Worm (Caenorhabditis elegans) whole organism, early embryonic: ENCODE measurements around the gene F31F7.2.

Experiments used
- B0310.2 ChIP-seq: sonication (generic microtip); optimal IDR thresholded peaks from 2 replicates; lab custom pipeline; 2016; ENCODE audit warnings: mild to moderate bottlenecking, missing genetic modification characterization, missing compliant biosample characterization
- F13C5.2 ChIP-seq: sonication (generic microtip); optimal IDR thresholded peaks from 2 replicates; lab custom pipeline; 2017; ENCODE audit warnings: mild to moderate bottlenecking, missing genetic modification characterization, inconsistent platforms, missing compliant biosample characterization
- aly-1 ChIP-seq: sonication (generic microtip); optimal IDR thresholded peaks from 2 replicates; lab custom pipeline; 2016; ENCODE audit warnings: missing genetic modification characterization, missing compliant biosample characterization
- ama-1 ChIP-seq: fragments of 150-350 bp; optimal IDR thresholded peaks from 2 replicates; lab custom pipeline; 2014
- ceh-13 ChIP-seq: fragments of 200-800 bp; sonication (Bioruptor generic); optimal IDR thresholded peaks from 2 replicates; lab custom pipeline; 2018; ENCODE audit warnings: mild to moderate bottlenecking, missing genetic modification characterization, missing compliant biosample characterization
- ceh-36 ChIP-seq: sonication (generic microtip); optimal IDR thresholded peaks from 2 replicates; lab custom pipeline; 2016; ENCODE audit warnings: missing genetic modification characterization, inconsistent platforms, missing compliant biosample characterization
- ets-7 ChIP-seq: sonication (generic microtip); optimal IDR thresholded peaks from 2 replicates; lab custom pipeline; 2016; ENCODE audit warnings: missing genotype, missing genetic modification characterization, missing compliant biosample characterization
- flt-1 ChIP-seq: fragments of 200-800 bp; sonication (Bioruptor generic); IDR thresholded peaks from 2 replicates; pipeline ENCODE4 v1.3.6; 2022; ENCODE audit warnings: missing genetic modification characterization, missing compliant biosample characterization
- hmbx-1 ChIP-seq: sonication (generic microtip); optimal IDR thresholded peaks from 2 replicates; lab custom pipeline; 2016; ENCODE audit warnings: mild to moderate bottlenecking, missing genetic modification characterization, missing compliant biosample characterization
- hmg-4 ChIP-seq: fragments of 200-800 bp; sonication (Bioruptor generic); optimal IDR thresholded peaks from 2 replicates; lab custom pipeline; 2018; ENCODE audit warnings: mild to moderate bottlenecking, missing genetic modification characterization, missing compliant biosample characterization
- hnd-1 ChIP-seq: sonication (generic microtip); optimal IDR thresholded peaks from 2 replicates; lab custom pipeline; 2016; ENCODE audit warnings: missing genetic modification characterization, missing compliant biosample characterization
- pes-1 ChIP-seq: fragments of 200-800 bp; sonication (Bioruptor generic); IDR thresholded peaks from 2 replicates; pipeline ENCODE4 v1.3.6; 2022; ENCODE audit warnings: missing genetic modification reagents, missing genetic modification characterization, missing compliant biosample characterization
- scrt-1 ChIP-seq: fragments of 200-800 bp; sonication (Bioruptor generic); IDR thresholded peaks from 2 replicates; pipeline ENCODE4 v1.3.6; 2022; ENCODE audit warnings: missing genetic modification characterization, missing compliant biosample characterization
- sea-1 ChIP-seq: fragments of 200-800 bp; sonication (Bioruptor generic); conservative IDR thresholded peaks from 2 replicates; pipeline ENCODE4 v1.3.6; 2022; ENCODE audit warnings: missing genetic modification characterization, missing compliant biosample characterization
- tbx-11 ChIP-seq: fragments of 200-800 bp; sonication (Bioruptor generic); IDR thresholded peaks from 2 replicates; pipeline ENCODE4 v1.3.6; 2022; ENCODE audit warnings: missing genetic modification characterization, missing compliant biosample characterization
- tbx-37 ChIP-seq: fragments of 200-800 bp; sonication (Bioruptor generic); conservative IDR thresholded peaks from 2 replicates; pipeline ENCODE4 v1.3.6; 2022; ENCODE audit warnings: missing genetic modification reagents, missing genetic modification characterization, missing compliant biosample characterization
- tra-4 ChIP-seq: sonication (generic microtip); optimal IDR thresholded peaks from 2 replicates; lab custom pipeline; 2017; ENCODE audit warnings: missing genetic modification characterization, missing compliant biosample characterization

Gene F31F7.2

DNA sequence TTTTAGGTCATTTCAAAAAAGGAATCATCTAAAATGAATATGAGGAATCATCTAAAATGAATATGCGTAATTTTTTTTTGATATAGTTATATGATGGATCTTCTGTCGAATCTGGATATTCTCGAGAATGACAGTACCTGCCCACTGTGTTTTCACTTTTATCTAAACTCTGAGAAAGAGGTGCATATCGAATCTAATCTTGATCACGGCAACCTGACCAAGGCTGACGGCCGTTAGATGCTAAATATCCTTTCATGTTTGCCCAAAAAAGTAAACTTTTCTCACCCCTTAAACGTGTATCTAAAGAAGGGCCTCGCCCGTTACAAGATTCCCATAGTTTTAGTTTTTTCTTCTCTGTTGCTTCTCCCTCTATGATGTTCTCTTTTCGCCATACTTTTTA is 31.8 kb downstream of the F31F7.2 start:
- TF ChIP-seq ama-1 (lab: Kevin White, UChicago) (no peak), flt-1 (GFP tag; lab: Robert Waterston, UW) (no peak)

ce11 chrV:6303471-6303870 is 32.8 kb downstream of the F31F7.2 start, which contains the start of gene sago-1:
TSS of gene sago-1 (plus strand) at chrV:6303771.
- TF ChIP-seq ets-7 (tag; lab: Kevin White, UChicago) (no peak), F13C5.2 (tag; lab: Kevin White, UChicago) (no peak), pes-1 (GFP tag; lab: Robert Waterston, UW) (no peak), hmbx-1 (no peak), ceh-36 (tag; lab: Kevin White, UChicago) (no peak), tra-4 (tag; lab: Kevin White, UChicago) (no peak), hnd-1 (tag; lab: Kevin White, UChicago) (no peak), hmg-4 (no peak), aly-1 (tag; lab: Kevin White, UChicago) (no peak)

DNA sequence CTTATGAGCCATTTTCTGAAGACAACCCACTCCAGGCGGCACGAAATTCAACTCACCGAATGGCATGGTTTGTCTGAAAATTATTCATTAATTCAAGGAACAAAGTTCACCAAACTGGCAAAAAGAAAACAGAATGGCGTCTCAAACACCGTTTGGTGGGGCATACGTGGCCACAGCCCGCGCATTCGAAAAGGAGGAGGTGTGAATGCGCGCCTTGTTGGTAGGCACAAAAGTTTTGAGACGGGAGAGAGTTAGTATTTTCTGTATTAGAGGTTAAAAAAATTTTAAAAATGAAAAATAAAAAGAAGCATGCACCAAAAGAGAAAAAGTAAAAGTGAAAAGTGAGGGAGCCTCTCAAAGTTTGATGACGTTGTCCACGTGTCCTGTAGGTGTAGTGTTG is 41.3 kb downstream of the F31F7.2 start:
- TF ChIP-seq hmbx-1 (no peak), tbx-37 (GFP tag; lab: Robert Waterston, UW) (no peak), tra-4 (tag; lab: Kevin White, UChicago) (no peak), sea-1 (no peak), scrt-1 (GFP tag; lab: Robert Waterston, UW) (no peak), ceh-13 (no peak), pes-1 (GFP tag; lab: Robert Waterston, UW) (no peak), F13C5.2 (tag; lab: Kevin White, UChicago) (no peak), flt-1 (GFP tag; lab: Robert Waterston, UW) (no peak), ceh-36 (tag; lab: Kevin White, UChicago) (no peak), aly-1 (tag; lab: Kevin White, UChicago) (no peak), tbx-11 (GFP tag; lab: Robert Waterston, UW) (no peak), hmg-4 (no peak), ama-1 (lab: Kevin White, UChicago) (no peak), hnd-1 (tag; lab: Kevin White, UChicago) (no peak), B0310.2 (tag; lab: Kevin White, UChicago) (no peak)

DNA sequence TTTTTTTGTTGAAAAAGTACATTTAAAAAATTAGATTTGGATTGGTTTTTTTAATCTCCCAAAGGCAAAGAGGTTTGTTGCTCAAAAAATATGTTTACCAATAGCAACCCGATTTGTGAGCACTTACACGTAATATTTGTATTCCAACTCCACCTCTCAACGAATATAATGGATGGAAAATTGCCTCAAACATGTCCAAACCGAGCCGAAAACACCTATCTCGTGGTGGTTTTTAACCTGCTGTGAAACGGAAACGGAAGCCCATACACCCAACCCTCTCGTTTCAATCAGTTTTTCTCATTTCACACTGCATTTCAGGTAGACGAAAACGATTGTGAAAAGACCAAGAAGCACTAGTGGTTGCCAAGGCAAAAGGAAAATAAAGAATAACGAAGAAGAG is 46.0 kb downstream of the F31F7.2 start, which contains the start of gene cest-24:
Gene cest-24, plus strand, starts transcription at position 301 of the 400 bp plus-strand sequence.
- TF ChIP-seq tra-4 (tag; lab: Kevin White, UChicago) (no peak), sea-1 (no peak), scrt-1 (GFP tag; lab: Robert Waterston, UW) (no peak), hnd-1 (tag; lab: Kevin White, UChicago) (no peak), ets-7 (tag; lab: Kevin White, UChicago) (no peak), ama-1 (lab: Kevin White, UChicago) (no peak), pes-1 (GFP tag; lab: Robert Waterston, UW) (no peak), ceh-36 (tag; lab: Kevin White, UChicago) (no peak), tbx-11 (GFP tag; lab: Robert Waterston, UW) (no peak), aly-1 (tag; lab: Kevin White, UChicago) (no peak), hmbx-1 (no peak), tbx-37 (GFP tag; lab: Robert Waterston, UW) (no peak), ceh-13 (no peak)

DNA sequence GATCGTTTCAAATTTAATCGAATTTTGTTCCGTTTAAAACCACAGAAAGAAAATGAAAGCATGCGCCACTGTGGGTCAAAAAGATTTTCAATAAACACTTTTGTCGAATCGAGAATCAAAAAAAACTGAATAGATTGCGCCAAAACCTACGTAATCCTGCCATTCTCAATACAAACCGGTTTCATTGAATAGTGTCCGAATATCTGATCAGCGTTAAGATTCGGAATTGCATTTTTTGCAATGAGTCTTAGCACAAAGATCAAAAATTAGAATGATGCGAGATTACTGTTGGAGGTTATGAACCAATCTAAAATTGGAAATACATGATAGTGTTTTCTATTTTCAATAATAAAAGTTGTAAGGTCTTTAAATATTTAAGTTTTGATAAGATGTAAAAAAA is 47.3 kb downstream of the F31F7.2 start:
- TF ChIP-seq tbx-11 (GFP tag; lab: Robert Waterston, UW) (no peak), B0310.2 (tag; lab: Kevin White, UChicago) (no peak), hmg-4 (no peak), ama-1 (lab: Kevin White, UChicago) (no peak), flt-1 (GFP tag; lab: Robert Waterston, UW) (no peak), ceh-36 (tag; lab: Kevin White, UChicago) (no peak), F13C5.2 (tag; lab: Kevin White, UChicago) (no peak), hmbx-1 (no peak), hnd-1 (tag; lab: Kevin White, UChicago) (no peak), tra-4 (tag; lab: Kevin White, UChicago) (no peak), pes-1 (GFP tag; lab: Robert Waterston, UW) (no peak), scrt-1 (GFP tag; lab: Robert Waterston, UW) (no peak), sea-1 (no peak), ceh-13 (no peak), aly-1 (tag; lab: Kevin White, UChicago) (no peak), tbx-37 (GFP tag; lab: Robert Waterston, UW) (no peak)

ce11 chrV:6319358-6319757 is 48.7 kb downstream of the F31F7.2 start:
- TF ChIP-seq tra-4 (tag; lab: Kevin White, UChicago) = no peak
- no peak for TF ChIP-seq scrt-1 (GFP tag; lab: Robert Waterston, UW)
- no peak for TF ChIP-seq hmg-4
- no peak for TF ChIP-seq aly-1 (tag; lab: Kevin White, UChicago)
- TF ChIP-seq ama-1 (lab: Kevin White, UChicago) = no peak
- no peak for TF ChIP-seq sea-1
- no peak for TF ChIP-seq ceh-36 (tag; lab: Kevin White, UChicago)
- TF ChIP-seq F13C5.2 (tag; lab: Kevin White, UChicago) = no peak
- TF ChIP-seq ets-7 (tag; lab: Kevin White, UChicago) = no peak
- no peak for TF ChIP-seq hnd-1 (tag; lab: Kevin White, UChicago)
- no peak for TF ChIP-seq tbx-11 (GFP tag; lab: Robert Waterston, UW)
- no peak for TF ChIP-seq ceh-13
- TF ChIP-seq pes-1 (GFP tag; lab: Robert Waterston, UW) = no peak
- no peak for TF ChIP-seq tbx-37 (GFP tag; lab: Robert Waterston, UW)
- TF ChIP-seq hmbx-1 = no peak
- no peak for TF ChIP-seq flt-1 (GFP tag; lab: Robert Waterston, UW)
- TF ChIP-seq B0310.2 (tag; lab: Kevin White, UChicago) = no peak

DNA sequence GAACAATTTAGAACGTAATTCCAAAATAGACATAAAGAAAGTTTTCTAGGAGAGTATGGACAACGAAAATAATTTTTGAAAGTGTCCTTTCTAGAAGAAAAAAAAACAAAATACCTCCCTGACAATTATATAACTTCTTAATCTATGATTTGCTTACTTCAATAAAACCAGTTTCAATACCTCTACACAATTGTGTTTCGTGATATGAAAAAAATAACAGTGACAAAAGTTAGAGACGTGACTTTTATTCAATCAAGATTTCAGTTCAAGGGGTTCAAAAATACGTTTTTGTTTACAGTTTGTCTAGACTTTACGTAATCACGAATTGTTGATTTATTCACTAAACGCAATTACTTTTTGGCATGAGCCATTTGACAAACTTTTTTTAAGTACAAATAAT is 50.6 kb downstream of the F31F7.2 start:
- no peak for TF ChIP-seq ets-7 (tag; lab: Kevin White, UChicago)
- TF ChIP-seq ceh-36 (tag; lab: Kevin White, UChicago) = no peak
- no peak for TF ChIP-seq hmbx-1
- no peak for TF ChIP-seq aly-1 (tag; lab: Kevin White, UChicago)
- no peak for TF ChIP-seq hnd-1 (tag; lab: Kevin White, UChicago)
- TF ChIP-seq ama-1 (lab: Kevin White, UChicago) = no peak
- no peak for TF ChIP-seq flt-1 (GFP tag; lab: Robert Waterston, UW)
- no peak for TF ChIP-seq ceh-13
- TF ChIP-seq tbx-11 (GFP tag; lab: Robert Waterston, UW) = no peak
- TF ChIP-seq pes-1 (GFP tag; lab: Robert Waterston, UW) = no peak
